Worm (Caenorhabditis elegans) whole organism, mixed stage, embryonic: ENCODE data around the gene rom-2.

Source experiments
- M03D4.4 ChIP-seq: sonication (generic microtip); optimal IDR thresholded peaks from 2 replicates; lab custom pipeline; 2017; ENCODE audit warnings: mild to moderate bottlenecking, missing genetic modification characterization, missing compliant biosample characterization
- blmp-1 ChIP-seq: fragments of 150-350 bp; optimal IDR thresholded peaks from 2 replicates; lab custom pipeline; 2014; ENCODE audit warnings: missing biosample characterization, missing genetic modification characterization
- ceh-39 ChIP-seq: fragments of 150-350 bp; optimal IDR thresholded peaks from 2 replicates; lab custom pipeline; 2014; ENCODE audit warnings: missing biosample characterization, missing genetic modification characterization
- ceh-43 ChIP-seq: fragments of 200-800 bp; sonication (Bioruptor generic); optimal IDR thresholded peaks from 2 replicates; lab custom pipeline; 2018; ENCODE audit warnings: mild to moderate bottlenecking, missing genetic modification characterization, moderate library complexity, missing compliant biosample characterization
- ceh-83 ChIP-seq: fragments of 200-800 bp; sonication (Bioruptor generic); optimal IDR thresholded peaks from 2 replicates; lab custom pipeline; 2018; ENCODE audit warnings: mild to moderate bottlenecking, missing genetic modification characterization, missing compliant biosample characterization
- ces-1 ChIP-seq: fragments of 150-350 bp; optimal IDR thresholded peaks from 2 replicates; lab custom pipeline; 2014; ENCODE audit warnings: missing biosample characterization, missing genetic modification reagents, missing genetic modification characterization
- cnd-1 ChIP-seq: fragments of 200-800 bp; sonication (Bioruptor generic); optimal IDR thresholded peaks from 2 replicates; lab custom pipeline; 2018; ENCODE audit warnings: mild to moderate bottlenecking, missing genetic modification characterization, missing compliant biosample characterization
- elt-1 ChIP-seq: sonication (generic microtip); optimal IDR thresholded peaks from 2 replicates; lab custom pipeline; 2017; ENCODE audit warnings: missing genetic modification characterization, mild to moderate bottlenecking, missing compliant biosample characterization, antibody characterized with exemption, moderate library complexity, borderline replicate concordance; ENCODE audit not compliant: insufficient read depth
- elt-3 ChIP-seq: fragments of 150-350 bp; optimal IDR thresholded peaks from 2 replicates; lab custom pipeline; 2014; ENCODE audit warnings: missing biosample characterization, missing genetic modification characterization
- flh-1 ChIP-seq: fragments of 200-800 bp; sonication (Bioruptor generic); optimal IDR thresholded peaks from 2 replicates; lab custom pipeline; 2018; ENCODE audit warnings: mild to moderate bottlenecking, missing genetic modification characterization, moderate library complexity, missing compliant biosample characterization
- ham-2 ChIP-seq: fragments of 200-800 bp; sonication (Bioruptor generic); optimal IDR thresholded peaks from 2 replicates; lab custom pipeline; 2018; ENCODE audit warnings: mild to moderate bottlenecking, missing genetic modification characterization, missing compliant biosample characterization
- hlh-1 ChIP-seq: fragments of 150-350 bp; optimal IDR thresholded peaks from 2 replicates; lab custom pipeline; 2014; ENCODE audit warnings: missing biosample characterization, missing genetic modification reagents, missing genetic modification characterization
- lin-13 ChIP-seq: fragments of 150-350 bp; optimal IDR thresholded peaks from 2 replicates; lab custom pipeline; 2014; ENCODE audit warnings: missing biosample characterization, missing genetic modification characterization
- mab-5 ChIP-seq: fragments of 150-350 bp; optimal IDR thresholded peaks from 2 replicates; lab custom pipeline; 2014; ENCODE audit warnings: missing biosample characterization, missing genetic modification characterization
- mep-1 ChIP-seq: fragments of 150-350 bp; optimal IDR thresholded peaks from 2 replicates; lab custom pipeline; 2017; ENCODE audit warnings: missing biosample characterization, missing genetic modification reagents, missing genetic modification characterization, inconsistent platforms
- nhr-12 ChIP-seq: fragments of 150-350 bp; optimal IDR thresholded peaks from 2 replicates; lab custom pipeline; 2014; ENCODE audit warnings: missing biosample characterization, missing genetic modification characterization
- nhr-2 ChIP-seq: fragments of 150-350 bp; optimal IDR thresholded peaks from 2 replicates; lab custom pipeline; 2014; ENCODE audit warnings: missing biosample characterization, missing genetic modification characterization
- nhr-28 ChIP-seq: fragments of 150-350 bp; optimal IDR thresholded peaks from 2 replicates; lab custom pipeline; 2014; ENCODE audit warnings: missing biosample characterization, missing genetic modification characterization
- nhr-76 ChIP-seq: sonication (generic microtip); optimal IDR thresholded peaks from 2 replicates; lab custom pipeline; 2017; ENCODE audit warnings: missing biosample characterization, missing genetic modification characterization
- pha-4 ChIP-seq: fragments of 150-350 bp; optimal IDR thresholded peaks from 2 replicates; lab custom pipeline; 2018; ENCODE audit warnings: missing biosample characterization, missing genetic modification reagents, missing genetic modification characterization
- sem-2 ChIP-seq: fragments of 200-800 bp; sonication (Bioruptor generic); optimal IDR thresholded peaks from 2 replicates; lab custom pipeline; 2018; ENCODE audit warnings: mild to moderate bottlenecking, missing genetic modification characterization, missing compliant biosample characterization
- snpc-4 ChIP-seq: fragments of 150-350 bp; optimal IDR thresholded peaks from 2 replicates; lab custom pipeline; 2014; ENCODE audit warnings: missing biosample characterization, missing genetic modification characterization
- sptf-1 ChIP-seq: sonication (generic microtip); optimal IDR thresholded peaks from 2 replicates; lab custom pipeline; 2017; ENCODE audit warnings: mild to moderate bottlenecking, missing genetic modification characterization, moderate library complexity, missing compliant biosample characterization
- tbx-8 ChIP-seq: fragments of 200-800 bp; sonication (Bioruptor generic); optimal IDR thresholded peaks from 2 replicates; lab custom pipeline; 2018; ENCODE audit warnings: mild to moderate bottlenecking, missing genetic modification characterization, moderate library complexity, missing compliant biosample characterization
- unc-120 ChIP-seq: sonication (generic microtip); optimal IDR thresholded peaks from 2 replicates; lab custom pipeline; 2017; ENCODE audit warnings: missing genetic modification characterization, missing compliant biosample characterization; ENCODE audit not compliant: poor library complexity, severe bottlenecking
- unc-39 ChIP-seq: fragments of 150-350 bp; optimal IDR thresholded peaks from 2 replicates; lab custom pipeline; 2014; ENCODE audit warnings: missing biosample characterization, missing genetic modification characterization
- unc-62 ChIP-seq: fragments of 150-350 bp; optimal IDR thresholded peaks from 2 replicates; lab custom pipeline; 2014; ENCODE audit warnings: missing biosample characterization, missing genetic modification reagents, missing genetic modification characterization
- zip-8 ChIP-seq: fragments of 150-350 bp; optimal IDR thresholded peaks from 2 replicates; lab custom pipeline; 2014; ENCODE audit warnings: missing biosample characterization, missing genetic modification characterization
- ztf-11 ChIP-seq: fragments of 150-350 bp; optimal IDR thresholded peaks from 2 replicates; lab custom pipeline; 2014; ENCODE audit warnings: missing biosample characterization, missing genetic modification characterization

Gene rom-2

ce11 chrIII:9580039-9580891, 15.2 kb downstream of the rom-2 start, which contains the start of gene ced-7:
Gene ced-7, minus strand, starts transcription at chrIII:9580089.
- TF ChIP-seq ces-1 (GFP tag; lab: Kevin White, UChicago) (peak; percentile 11), sptf-1 (tag; lab: Kevin White, UChicago) (no peak), mep-1 (tag; lab: Kevin White, UChicago) (peak; percentile 35), elt-3 (tag; lab: Kevin White, UChicago) (no peak)

- TF ChIP-seq lin-13 (no peak), hlh-1 (tag; lab: Kevin White, UChicago) (no peak), cnd-1 (tag; lab: Kevin White, UChicago) (no peak), snpc-4 (tag; lab: Kevin White, UChicago) (no peak), blmp-1 (tag; lab: Kevin White, UChicago) (no peak), sem-2 (GFP tag; lab: Kevin White, UChicago) (no peak), ceh-43 (GFP tag; lab: Kevin White, UChicago) (no peak), sptf-1 (tag; lab: Kevin White, UChicago) (no peak), tbx-8 (GFP tag; lab: Kevin White, UChicago) (no peak), ceh-83 (GFP tag; lab: Kevin White, UChicago) (no peak), elt-1 (no peak), ham-2 (GFP tag; lab: Kevin White, UChicago) (no peak), unc-62 (GFP tag; lab: Kevin White, UChicago) (no peak)
These were observed 24.6 kb downstream of the rom-2 start for ce11 chrIII:9570869-9571268.

ce11 chrIII:9568451-9568850, 27.0 kb downstream of the rom-2 start, which contains the start of gene C48B4.13:
Gene C48B4.13, plus strand, starts transcription at chrIII:9568751.
- no peak for TF ChIP-seq unc-120 (tag; lab: Kevin White, UChicago)
- no peak for TF ChIP-seq ztf-11 (tag; lab: Kevin White, UChicago)
- TF ChIP-seq M03D4.4 (tag; lab: Kevin White, UChicago), result no peak
- TF ChIP-seq nhr-2 (tag; lab: Kevin White, UChicago), result no peak
- no peak for TF ChIP-seq tbx-8 (GFP tag; lab: Kevin White, UChicago)
- no peak for TF ChIP-seq ceh-43 (GFP tag; lab: Kevin White, UChicago)
- TF ChIP-seq pha-4, result no peak
- no peak for TF ChIP-seq nhr-12 (tag; lab: Kevin White, UChicago)
- TF ChIP-seq ceh-83 (GFP tag; lab: Kevin White, UChicago), result no peak
- no peak for TF ChIP-seq nhr-76
- TF ChIP-seq sptf-1 (tag; lab: Kevin White, UChicago), result no peak

- TF ChIP-seq sptf-1 (tag; lab: Kevin White, UChicago), result no peak
- TF ChIP-seq, all 35 proteins: peak for 0
These were observed 29.5 kb downstream of the rom-2 start, which contains the start of gene C48B4.11 for ce11 chrIII:9565973-9566372. Gene C48B4.11, minus strand, starts transcription at chrIII:9566115.

ce11 chrIII:9564410-9564809, 31.1 kb downstream of the rom-2 start, which contains the start of gene C48B4.10:
Gene C48B4.10, minus strand, starts transcription at chrIII:9564510.
- no peak for TF ChIP-seq sptf-1 (tag; lab: Kevin White, UChicago)

ce11 chrIII:9563235-9563634, 32.2 kb downstream of the rom-2 start, which contains the start of gene C48B4.9:
Gene C48B4.9, minus strand, starts transcription at chrIII:9563335.
- no peak for TF ChIP-seq pha-4
- no peak for TF ChIP-seq nhr-76
- no peak for TF ChIP-seq sem-2 (GFP tag; lab: Kevin White, UChicago)
- no peak for TF ChIP-seq unc-120 (tag; lab: Kevin White, UChicago)
- no peak for TF ChIP-seq ceh-39 (tag; lab: Kevin White, UChicago)
- TF ChIP-seq unc-62 (GFP tag; lab: Kevin White, UChicago), result no peak
- TF ChIP-seq M03D4.4 (tag; lab: Kevin White, UChicago), result no peak
- TF ChIP-seq zip-8 (tag; lab: Kevin White, UChicago), result no peak
- TF ChIP-seq tbx-8 (GFP tag; lab: Kevin White, UChicago), result no peak
- TF ChIP-seq blmp-1 (tag; lab: Kevin White, UChicago), result no peak
- no peak for TF ChIP-seq ceh-43 (GFP tag; lab: Kevin White, UChicago)
- TF ChIP-seq unc-39, result no peak
- no peak for TF ChIP-seq ceh-83 (GFP tag; lab: Kevin White, UChicago)
- TF ChIP-seq elt-1, result no peak
- no peak for TF ChIP-seq mab-5 (tag; lab: Kevin White, UChicago)
- no peak for TF ChIP-seq sptf-1 (tag; lab: Kevin White, UChicago)
- TF ChIP-seq flh-1 (GFP tag; lab: Kevin White, UChicago), result no peak
- TF ChIP-seq nhr-28 (tag; lab: Kevin White, UChicago), result no peak
- TF ChIP-seq mep-1 (tag; lab: Kevin White, UChicago), result no peak
